Worm (Caenorhabditis elegans): ENCODE measurements around the gene clec-125.
A peak's percentile ranks its signal among the peaks of the same experiment; 100 is the strongest.

clec-125 gene

ce11 chrII:3556584-3556983 lies 40.8 kb downstream of the clec-125 start:
- no peak for TF ChIP-seq tbx-11 (GFP tag; IDR thresholded peaks at IDR 0.05)
- no peak for TF ChIP-seq F13C5.2 (tag; optimal IDR thresholded peaks at IDR 0.05)
- no peak for TF ChIP-seq sea-1 (GFP tag; conservative IDR thresholded peaks at IDR 0.05)
- TF ChIP-seq ceh-36 (tag; optimal IDR thresholded peaks at IDR 0.05): no peak
- no peak for TF ChIP-seq B0310.2 (tag; optimal IDR thresholded peaks at IDR 0.05)
- TF ChIP-seq hmg-4 (GFP tag; optimal IDR thresholded peaks at IDR 0.05): no peak
- no peak for TF ChIP-seq flt-1 (GFP tag; IDR thresholded peaks at IDR 0.05)
- TF ChIP-seq ceh-13 (GFP tag; optimal IDR thresholded peaks at IDR 0.05): no peak
- TF ChIP-seq scrt-1 (GFP tag; IDR thresholded peaks at IDR 0.05): no peak
- no peak for TF ChIP-seq hmbx-1 (tag; optimal IDR thresholded peaks at IDR 0.05)
- TF ChIP-seq pes-1 (GFP tag; IDR thresholded peaks at IDR 0.05): no peak
- TF ChIP-seq aly-1 (tag; optimal IDR thresholded peaks at IDR 0.05): no peak
- no peak for TF ChIP-seq ama-1 (optimal IDR thresholded peaks at IDR 0.05)
- TF ChIP-seq hnd-1 (tag; optimal IDR thresholded peaks at IDR 0.05): no peak
- TF ChIP-seq tra-4 (tag; optimal IDR thresholded peaks at IDR 0.05): no peak
- no peak for TF ChIP-seq ets-7 (tag; optimal IDR thresholded peaks at IDR 0.05)
- TF ChIP-seq tbx-37 (GFP tag; conservative IDR thresholded peaks at IDR 0.05): no peak

DNA sequence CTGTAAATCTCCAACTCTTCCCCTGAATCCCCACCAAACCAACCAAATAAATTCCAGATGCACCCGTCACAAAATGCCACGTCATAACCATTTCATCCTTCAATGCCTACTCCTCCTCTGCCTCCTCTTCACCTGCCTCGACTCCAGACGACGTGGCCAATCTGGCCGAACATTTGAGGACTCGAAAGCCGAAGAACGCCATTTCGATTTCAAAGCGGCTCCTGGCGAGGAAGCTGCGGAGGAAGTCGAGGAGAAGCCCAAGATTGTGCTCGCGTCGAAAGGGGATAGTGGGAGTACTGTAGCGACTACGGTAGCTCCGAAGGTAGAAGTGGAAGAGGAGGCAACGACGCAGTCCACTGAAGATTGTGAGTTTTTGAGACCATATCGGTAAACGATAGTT lies 41.6 kb downstream of the clec-125 start, which contains the start of gene lgc-45:
TSS of gene lgc-45 (plus strand) at position 56 of the 400 bp plus-strand sequence.
- TF ChIP-seq hnd-1 (tag; optimal IDR thresholded peaks at IDR 0.05) (no peak), ets-7 (tag; optimal IDR thresholded peaks at IDR 0.05) (no peak), pes-1 (GFP tag; IDR thresholded peaks at IDR 0.05) (no peak), ceh-36 (tag; optimal IDR thresholded peaks at IDR 0.05) (no peak), F13C5.2 (tag; optimal IDR thresholded peaks at IDR 0.05) (no peak), sea-1 (GFP tag; conservative IDR thresholded peaks at IDR 0.05) (no peak), ceh-13 (GFP tag; optimal IDR thresholded peaks at IDR 0.05) (no peak), hmbx-1 (tag; optimal IDR thresholded peaks at IDR 0.05) (no peak), hmg-4 (GFP tag; optimal IDR thresholded peaks at IDR 0.05) (no peak)

- TF ChIP-seq hnd-1 (tag; optimal IDR thresholded peaks at IDR 0.05) (no peak), flt-1 (GFP tag; IDR thresholded peaks at IDR 0.05) (no peak), B0310.2 (tag; optimal IDR thresholded peaks at IDR 0.05) (no peak), hmg-4 (GFP tag; optimal IDR thresholded peaks at IDR 0.05) (no peak), pes-1 (GFP tag; IDR thresholded peaks at IDR 0.05) (no peak), scrt-1 (GFP tag; IDR thresholded peaks at IDR 0.05) (no peak), F13C5.2 (tag; optimal IDR thresholded peaks at IDR 0.05) (no peak), tbx-11 (GFP tag; IDR thresholded peaks at IDR 0.05) (no peak), sea-1 (GFP tag; conservative IDR thresholded peaks at IDR 0.05) (no peak), ets-7 (tag; optimal IDR thresholded peaks at IDR 0.05) (no peak), aly-1 (tag; optimal IDR thresholded peaks at IDR 0.05) (no peak), ceh-13 (GFP tag; optimal IDR thresholded peaks at IDR 0.05) (no peak), ceh-36 (tag; optimal IDR thresholded peaks at IDR 0.05) (no peak), tra-4 (tag; optimal IDR thresholded peaks at IDR 0.05) (no peak)
Measured at ce11 chrII:3560592-3560991, 44.8 kb downstream of the clec-125 start, which contains the start of gene W10G11.1. Gene W10G11.1, minus strand, starts transcription at chrII:3560692.

DNA sequence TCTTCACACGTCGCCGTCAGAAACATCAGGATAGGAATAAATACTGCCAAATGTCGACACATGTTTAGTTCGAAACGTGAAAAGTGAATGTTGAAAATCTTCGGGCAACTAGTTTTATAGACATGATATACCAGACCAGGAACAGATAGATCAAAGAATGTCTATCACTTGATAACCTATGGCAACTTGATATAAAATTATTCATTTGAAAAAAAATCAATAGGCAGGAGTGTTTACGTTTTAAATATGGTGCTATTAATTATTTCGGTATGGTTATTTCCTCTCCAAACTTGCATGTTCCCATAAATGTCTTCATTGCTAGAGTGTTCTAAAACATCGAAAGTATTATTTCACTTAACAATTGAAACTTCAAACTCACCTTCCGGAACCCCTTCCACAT lies 45.8 kb downstream of the clec-125 start, which contains the start of gene W10G11.2:
TSS of gene W10G11.2 (minus strand) at position 101 of the 400 bp plus-strand sequence.
- no peak for TF ChIP-seq tbx-11 (GFP tag; IDR thresholded peaks at IDR 0.05)
- TF ChIP-seq pes-1 (GFP tag; IDR thresholded peaks at IDR 0.05): no peak
- no peak for TF ChIP-seq hmbx-1 (tag; optimal IDR thresholded peaks at IDR 0.05)
- TF ChIP-seq sea-1 (GFP tag; conservative IDR thresholded peaks at IDR 0.05): no peak
- no peak for TF ChIP-seq B0310.2 (tag; optimal IDR thresholded peaks at IDR 0.05)
- TF ChIP-seq flt-1 (GFP tag; IDR thresholded peaks at IDR 0.05): no peak
- TF ChIP-seq ets-7 (tag; optimal IDR thresholded peaks at IDR 0.05): no peak
- no peak for TF ChIP-seq F13C5.2 (tag; optimal IDR thresholded peaks at IDR 0.05)
- TF ChIP-seq tbx-37 (GFP tag; conservative IDR thresholded peaks at IDR 0.05): no peak

DNA sequence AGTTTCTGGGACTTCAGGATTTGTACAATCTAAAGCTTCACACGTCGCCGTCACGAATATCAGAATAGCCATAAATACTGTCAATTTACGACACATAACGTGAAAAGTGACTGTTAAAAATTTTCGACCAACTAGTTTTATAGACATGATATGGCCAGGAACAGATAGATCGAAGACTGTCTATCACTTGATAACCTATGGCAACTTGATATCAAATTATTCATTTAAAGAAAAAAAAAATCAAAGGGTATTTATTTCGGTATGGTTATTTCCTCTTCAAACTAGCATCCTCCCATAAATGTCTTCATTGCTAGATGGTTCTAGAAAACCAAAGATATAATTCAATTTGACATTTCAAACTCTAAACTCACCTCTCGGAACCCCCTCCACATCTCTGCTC lies 46.6 kb downstream of the clec-125 start, which contains the start of gene W10G11.3:
TSS of gene W10G11.3 (minus strand) at position 101 of the 400 bp plus-strand sequence.
- TF ChIP-seq tra-4 (tag; optimal IDR thresholded peaks at IDR 0.05): no peak
- no peak for TF ChIP-seq ets-7 (tag; optimal IDR thresholded peaks at IDR 0.05)
- no peak for TF ChIP-seq hnd-1 (tag; optimal IDR thresholded peaks at IDR 0.05)
- TF ChIP-seq ceh-36 (tag; optimal IDR thresholded peaks at IDR 0.05): no peak
- TF ChIP-seq flt-1 (GFP tag; IDR thresholded peaks at IDR 0.05): no peak
- no peak for TF ChIP-seq scrt-1 (GFP tag; IDR thresholded peaks at IDR 0.05)
- no peak for TF ChIP-seq ceh-13 (GFP tag; optimal IDR thresholded peaks at IDR 0.05)
- TF ChIP-seq hmbx-1 (tag; optimal IDR thresholded peaks at IDR 0.05): no peak
- no peak for TF ChIP-seq ama-1 (optimal IDR thresholded peaks at IDR 0.05)
- no peak for TF ChIP-seq tbx-37 (GFP tag; conservative IDR thresholded peaks at IDR 0.05)
- TF ChIP-seq sea-1 (GFP tag; conservative IDR thresholded peaks at IDR 0.05): no peak
- TF ChIP-seq pes-1 (GFP tag; IDR thresholded peaks at IDR 0.05): no peak

DNA sequence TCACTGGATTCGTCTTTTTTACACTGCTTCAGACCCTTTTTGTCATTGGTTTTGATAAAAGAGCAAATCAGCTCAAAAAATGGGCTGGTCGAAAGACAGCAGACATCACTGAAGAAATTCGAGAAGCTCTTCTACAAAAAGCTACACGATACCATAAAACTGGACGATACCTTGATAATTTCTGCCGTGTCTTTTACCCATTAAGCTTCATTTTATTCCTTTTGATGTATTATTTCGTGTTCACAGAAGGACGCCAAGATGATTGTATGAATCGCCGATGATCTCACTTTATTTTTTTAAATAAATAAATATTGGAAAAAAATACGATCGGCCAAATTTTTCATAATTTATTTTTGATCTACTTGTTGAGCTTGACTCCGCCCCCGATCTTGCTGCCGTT lies 51.3 kb downstream of the clec-125 start:
- TF ChIP-seq sea-1 (GFP tag; conservative IDR thresholded peaks at IDR 0.05) (no peak), tbx-37 (GFP tag; conservative IDR thresholded peaks at IDR 0.05) (no peak), pes-1 (GFP tag; IDR thresholded peaks at IDR 0.05) (no peak), scrt-1 (GFP tag; IDR thresholded peaks at IDR 0.05) (no peak), ceh-36 (tag; optimal IDR thresholded peaks at IDR 0.05) (no peak), hmbx-1 (tag; optimal IDR thresholded peaks at IDR 0.05) (no peak), tbx-11 (GFP tag; IDR thresholded peaks at IDR 0.05) (no peak)

ce11 chrII:3567576-3567975 lies 51.8 kb downstream of the clec-125 start:
- TF ChIP-seq flt-1 (GFP tag; IDR thresholded peaks at IDR 0.05): peak; percentile 68
- peak; percentile 47 for TF ChIP-seq aly-1 (tag; optimal IDR thresholded peaks at IDR 0.05)
- TF ChIP-seq ceh-36 (tag; optimal IDR thresholded peaks at IDR 0.05): peak; percentile 82
- TF ChIP-seq tbx-11 (GFP tag; IDR thresholded peaks at IDR 0.05): peak; percentile 70
- TF ChIP-seq tbx-37 (GFP tag; conservative IDR thresholded peaks at IDR 0.05): peak; percentile 52; the same call in 1 of the 2 replicates
- peak; percentile 22 for TF ChIP-seq ceh-13 (GFP tag; optimal IDR thresholded peaks at IDR 0.05)
- peak; percentile 10 for TF ChIP-seq tra-4 (tag; optimal IDR thresholded peaks at IDR 0.05)
- TF ChIP-seq B0310.2 (tag; optimal IDR thresholded peaks at IDR 0.05): peak; percentile 12
- peak; percentile 55 for TF ChIP-seq hnd-1 (tag; optimal IDR thresholded peaks at IDR 0.05)
- TF ChIP-seq pes-1 (GFP tag; IDR thresholded peaks at IDR 0.05): peak; percentile 86
- TF ChIP-seq scrt-1 (GFP tag; IDR thresholded peaks at IDR 0.05): peak; percentile 86
- TF ChIP-seq hmg-4 (GFP tag; optimal IDR thresholded peaks at IDR 0.05): peak; percentile 69
- TF ChIP-seq sea-1 (GFP tag; conservative IDR thresholded peaks at IDR 0.05): peak; percentile 76; the same call in 1 of the 2 replicates
